1 fruit fly cellular context compared by ENCODE assay signal in genomic region chr3R:28631753-28632152, dm6.
TF ChIP-seq lines count a peak whose summit lies in the region.

No protein-coding gene starts in this region.

TF ChIP-seq in whole organism, embryonic, 481 proteins besides CTCF, POLR2A, EP300 and RAD21 (continued from another document and continues in another):
- TF ChIP-seq CG3726 (GFP tag; IDR thresholded peaks at IDR 0.05; lab: Robert Waterston, UW) = peak; percentile 72; the same call in 2 of the 3 replicates
- no peak for TF ChIP-seq inv (GFP tag; IDR thresholded peaks at IDR 0.05; lab: Robert Waterston, UW; ENCODE audit: partially characterized antibody)
- TF ChIP-seq CG4854 (GFP tag; optimal IDR thresholded peaks at IDR 0.05; lab: Kevin White, UChicago) = peak; percentile 26
- peak; percentile 72 for TF ChIP-seq gem (tag; optimal IDR thresholded peaks at IDR 0.05; lab: Kevin White, UChicago)
- TF ChIP-seq dpn (GFP tag; optimal IDR thresholded peaks at IDR 0.05; lab: Kevin White, UChicago) = peak; percentile 21 to 65
- peak; percentile 4 for TF ChIP-seq CHES-1-like (GFP tag; optimal IDR thresholded peaks at IDR 0.05; lab: Kevin White, UChicago)
- TF ChIP-seq CG6689 (GFP tag; IDR thresholded peaks at IDR 0.05; lab: Robert Waterston, UW) = peak; percentile 65
- TF ChIP-seq rib (GFP tag; IDR thresholded peaks at IDR 0.05; lab: Robert Waterston, UW) = no peak
- peak; percentile 14 for TF ChIP-seq p53 (GFP tag; optimal IDR thresholded peaks at IDR 0.05; lab: Kevin White, UChicago)
- peak; percentile 16 for TF ChIP-seq ewg (GFP tag; optimal IDR thresholded peaks at IDR 0.05; lab: Kevin White, UChicago)
- TF ChIP-seq h (optimal IDR thresholded peaks at IDR 0.05; lab: Kevin White, UChicago) = no peak
- TF ChIP-seq phol (tag; optimal IDR thresholded peaks at IDR 0.05; lab: Kevin White, UChicago) = peak; percentile 64
- peak; percentile 20 for TF ChIP-seq crc (GFP tag; optimal IDR thresholded peaks at IDR 0.05; lab: Kevin White, UChicago)
- no peak for TF ChIP-seq CG4360 (GFP tag; IDR thresholded peaks at IDR 0.05; lab: Robert Waterston, UW)
- TF ChIP-seq nau (GFP tag; optimal IDR thresholded peaks at IDR 0.05; lab: Kevin White, UChicago) = peak; percentile 26
- 0 out of 2 replicates have a peak, but pooled peaks have one; percentile 42 for TF ChIP-seq Drgx (GFP tag; IDR thresholded peaks at IDR 0.05; lab: Robert Waterston, UW)
- peak; percentile 17 for TF ChIP-seq CG18476 (GFP tag; optimal IDR thresholded peaks at IDR 0.05; lab: Kevin White, UChicago)
- TF ChIP-seq Dad (GFP tag; optimal IDR thresholded peaks at IDR 0.05; lab: Kevin White, UChicago) = no peak
- peak; percentile 47 for TF ChIP-seq CG7987 (GFP tag; optimal IDR thresholded peaks at IDR 0.05; lab: Kevin White, UChicago)
- no peak for TF ChIP-seq salm (tag; optimal IDR thresholded peaks at IDR 0.05; lab: Kevin White, UChicago)
- TF ChIP-seq fd102C (GFP tag; optimal IDR thresholded peaks at IDR 0.05; lab: Kevin White, UChicago) = peak; percentile 69
- TF ChIP-seq CG11456 (GFP tag; IDR thresholded peaks at IDR 0.05; lab: Robert Waterston, UW) = 0 out of 3 replicates have a peak, but pooled peaks have one; percentile 56
- peak; percentile 11 for TF ChIP-seq CG13296 (GFP tag; optimal IDR thresholded peaks at IDR 0.05; lab: Kevin White, UChicago)
- no peak for TF ChIP-seq CG5953 (GFP tag; IDR thresholded peaks at IDR 0.05; lab: Robert Waterston, UW)
- 0 out of 2 replicates have a peak, but pooled peaks have one; percentile 26 for TF ChIP-seq E2f2 (GFP tag; IDR thresholded peaks at IDR 0.05; lab: Robert Waterston, UW)
- TF ChIP-seq Hmr (GFP tag; optimal IDR thresholded peaks at IDR 0.05; lab: Kevin White, UChicago) = peak; percentile 27
- TF ChIP-seq CG17568 (GFP tag; optimal IDR thresholded peaks at IDR 0.05; lab: Kevin White, UChicago) = no peak
- TF ChIP-seq Hand (GFP tag; optimal IDR thresholded peaks at IDR 0.05; lab: Kevin White, UChicago) = no peak
- TF ChIP-seq CG2889 (GFP tag; IDR thresholded peaks at IDR 0.05; lab: Robert Waterston, UW) = peak; percentile 48; the same call in 1 of the 3 replicates
- TF ChIP-seq so (GFP tag; IDR thresholded peaks at IDR 0.05; lab: Robert Waterston, UW) = no peak
- 0 out of 2 replicates have a peak, but pooled peaks have one; percentile 16 for TF ChIP-seq sob (GFP tag; IDR thresholded peaks at IDR 0.05; lab: Robert Waterston, UW)
- TF ChIP-seq CG17361 (GFP tag; IDR thresholded peaks at IDR 0.05; lab: Robert Waterston, UW) = peak; percentile 49; the same call in 2 of the 3 replicates
- TF ChIP-seq Ptx1 (GFP tag; IDR thresholded peaks at IDR 0.05; lab: Robert Waterston, UW) = peak; percentile 61
- TF ChIP-seq dmrt99B (tag; optimal IDR thresholded peaks at IDR 0.05; lab: Kevin White, UChicago) = peak; percentile 68
- TF ChIP-seq Chrac-16 (GFP tag; optimal IDR thresholded peaks at IDR 0.05; lab: Kevin White, UChicago) = peak; percentile 41
- peak; percentile 26 for TF ChIP-seq CG3163 (GFP tag; optimal IDR thresholded peaks at IDR 0.05; lab: Kevin White, UChicago)
- peak; percentile 9 for TF ChIP-seq CG6654 (GFP tag; optimal IDR thresholded peaks at IDR 0.05; lab: Kevin White, UChicago)
- no peak for TF ChIP-seq pan (optimal IDR thresholded peaks at IDR 0.05; lab: Kevin White, UChicago)
- TF ChIP-seq pan (GFP tag; optimal IDR thresholded peaks at IDR 0.05 in 1 of 2, IDR thresholded peaks at IDR 0.05 in 1 of 2) = peak in 1 of 2 experiments; percentile 45
- peak; percentile 72 for TF ChIP-seq CG4820 (GFP tag; optimal IDR thresholded peaks at IDR 0.05; lab: Kevin White, UChicago)
- no peak; the same call in 1 of the 2 replicates for TF ChIP-seq peb (GFP tag; IDR thresholded peaks at IDR 0.05; lab: Robert Waterston, UW)
- peak; percentile 71 for TF ChIP-seq CG11504 (tag; optimal IDR thresholded peaks at IDR 0.05; lab: Kevin White, UChicago)
- peak; percentile 46 for TF ChIP-seq D19A (tag; optimal IDR thresholded peaks at IDR 0.05; lab: Kevin White, UChicago)
- TF ChIP-seq CG2199 (GFP tag; IDR thresholded peaks at IDR 0.05; lab: Robert Waterston, UW) = 0 out of 3 replicates have a peak, but pooled peaks have one; percentile 40
- no peak for TF ChIP-seq kah (GFP tag; optimal IDR thresholded peaks at IDR 0.05; lab: Kevin White, UChicago)
- peak; percentile 51 for TF ChIP-seq Sox102F (GFP tag; optimal IDR thresholded peaks at IDR 0.05; lab: Kevin White, UChicago)
- TF ChIP-seq CG9817 (tag; optimal IDR thresholded peaks at IDR 0.05; lab: Kevin White, UChicago) = peak; percentile 19
- peak; percentile 8 for TF ChIP-seq D (optimal IDR thresholded peaks at IDR 0.05; lab: Kevin White, UChicago)
- TF ChIP-seq D (GFP tag; optimal IDR thresholded peaks at IDR 0.05; lab: Kevin White, UChicago) = peak; percentile 62
- no peak for TF ChIP-seq Fer2 (tag; optimal IDR thresholded peaks at IDR 0.05; lab: Kevin White, UChicago)
- TF ChIP-seq CG15011 (GFP tag; optimal IDR thresholded peaks at IDR 0.05; lab: Kevin White, UChicago) = peak; percentile 39
- TF ChIP-seq CG2129 (GFP tag; IDR thresholded peaks at IDR 0.05; lab: Robert Waterston, UW; ENCODE audit: partially characterized antibody) = no peak
- no peak for TF ChIP-seq CG17186 (GFP tag; optimal IDR thresholded peaks at IDR 0.05; lab: Kevin White, UChicago)
- TF ChIP-seq mam (GFP tag; optimal IDR thresholded peaks at IDR 0.05; lab: Kevin White, UChicago) = peak; percentile 46
- TF ChIP-seq Hr3 (GFP tag; optimal IDR thresholded peaks at IDR 0.05; lab: Kevin White, UChicago) = peak; percentile 41
- TF ChIP-seq CG34376 (GFP tag; optimal IDR thresholded peaks at IDR 0.05; lab: Kevin White, UChicago) = no peak
- TF ChIP-seq dm (GFP tag; optimal IDR thresholded peaks at IDR 0.05; lab: Kevin White, UChicago) = no peak
- TF ChIP-seq sc (optimal IDR thresholded peaks at IDR 0.05; lab: Kevin White, UChicago) = no peak
- no peak for TF ChIP-seq sc (GFP tag; optimal IDR thresholded peaks at IDR 0.05; lab: Kevin White, UChicago)
- TF ChIP-seq CG10654 (GFP tag; optimal IDR thresholded peaks at IDR 0.05; lab: Kevin White, UChicago) = peak; percentile 51
- TF ChIP-seq maf-S (GFP tag; optimal IDR thresholded peaks at IDR 0.05; lab: Kevin White, UChicago) = peak; percentile 22
- TF ChIP-seq CG7839 (tag; optimal IDR thresholded peaks at IDR 0.05; lab: Kevin White, UChicago) = peak; percentile 66
- TF ChIP-seq CG3281 (GFP tag; optimal IDR thresholded peaks at IDR 0.05; lab: Kevin White, UChicago) = peak; percentile 49
- peak; percentile 87 for TF ChIP-seq sens (GFP tag; lab: Kevin White, UChicago)
- peak; percentile 26 for TF ChIP-seq NC2β (GFP tag; optimal IDR thresholded peaks at IDR 0.05; lab: Kevin White, UChicago)
- TF ChIP-seq CG4404 (GFP tag; IDR thresholded peaks at IDR 0.05; lab: Robert Waterston, UW) = peak; percentile 75
- TF ChIP-seq nmo (GFP tag; optimal IDR thresholded peaks at IDR 0.05; lab: Kevin White, UChicago) = peak; percentile 54
- peak; percentile 61 for TF ChIP-seq Aef1 (GFP tag; IDR thresholded peaks at IDR 0.05; lab: Robert Waterston, UW)
- peak; percentile 45; the same call in 1 of the 3 replicates for TF ChIP-seq otp (GFP tag; IDR thresholded peaks at IDR 0.05; lab: Robert Waterston, UW)
- TF ChIP-seq slp2 (GFP tag; optimal IDR thresholded peaks at IDR 0.05; lab: Kevin White, UChicago) = peak; percentile 58
- peak; percentile 44 for TF ChIP-seq cwo (GFP tag; optimal IDR thresholded peaks at IDR 0.05; lab: Kevin White, UChicago)
- TF ChIP-seq CG18262 (tag; optimal IDR thresholded peaks at IDR 0.05; lab: Kevin White, UChicago) = peak; percentile 60
- no peak for TF ChIP-seq run (tag; optimal IDR thresholded peaks at IDR 0.05; lab: Kevin White, UChicago)
- no peak for TF ChIP-seq Tbp (GFP tag; optimal IDR thresholded peaks at IDR 0.05; lab: Kevin White, UChicago)
- TF ChIP-seq Oli (tag; optimal IDR thresholded peaks at IDR 0.05; lab: Kevin White, UChicago) = peak; percentile 4
- peak; percentile 56 for TF ChIP-seq CG4282 (GFP tag; optimal IDR thresholded peaks at IDR 0.05; lab: Kevin White, UChicago)
- TF ChIP-seq slbo (GFP tag; IDR thresholded peaks at IDR 0.05; lab: Robert Waterston, UW) = peak; percentile 34; the same call in 1 of the 2 replicates
- TF ChIP-seq Rfx (GFP tag; IDR thresholded peaks at IDR 0.05; lab: Robert Waterston, UW) = peak; percentile 51; the same call in 1 of the 2 replicates
- no peak for TF ChIP-seq sim (GFP tag; IDR thresholded peaks at IDR 0.05; lab: Robert Waterston, UW)
- peak; percentile 83 for TF ChIP-seq CG8765 (GFP tag; IDR thresholded peaks at IDR 0.05; lab: Robert Waterston, UW)
- TF ChIP-seq ems (GFP tag; optimal IDR thresholded peaks at IDR 0.05; lab: Kevin White, UChicago) = no peak
- peak; percentile 13 for TF ChIP-seq CG1602 (GFP tag; optimal IDR thresholded peaks at IDR 0.05; lab: Kevin White, UChicago)
- TF ChIP-seq Hmx (GFP tag; optimal IDR thresholded peaks at IDR 0.05; lab: Kevin White, UChicago) = no peak
- TF ChIP-seq CG31388 (GFP tag; optimal IDR thresholded peaks at IDR 0.05; lab: Kevin White, UChicago) = no peak
- TF ChIP-seq C15 (GFP tag; IDR thresholded peaks at IDR 0.05; lab: Robert Waterston, UW) = no peak
- TF ChIP-seq Blimp-1 (GFP tag; optimal IDR thresholded peaks at IDR 0.05; lab: Kevin White, UChicago) = peak; percentile 63
- TF ChIP-seq CG5245 (GFP tag; optimal IDR thresholded peaks at IDR 0.05; lab: Kevin White, UChicago) = peak; percentile 58
- TF ChIP-seq Xbp1 (GFP tag; optimal IDR thresholded peaks at IDR 0.05; lab: Kevin White, UChicago) = peak; percentile 47
- TF ChIP-seq Gug (GFP tag; IDR thresholded peaks at IDR 0.05; lab: Robert Waterston, UW) = peak; percentile 53; the same call in 3 of the 4 replicates
- peak; percentile 53 for TF ChIP-seq CG12071 (GFP tag; optimal IDR thresholded peaks at IDR 0.05; lab: Kevin White, UChicago)
- peak; percentile 30; the same call in 1 of the 3 replicates for TF ChIP-seq CG34422 (GFP tag; IDR thresholded peaks at IDR 0.05; lab: Robert Waterston, UW)
- no peak for TF ChIP-seq Lhr (GFP tag; optimal IDR thresholded peaks at IDR 0.05; lab: Kevin White, UChicago)
- no peak for TF ChIP-seq CG12942 (GFP tag; optimal IDR thresholded peaks at IDR 0.05; lab: Kevin White, UChicago)
- TF ChIP-seq Max (GFP tag; optimal IDR thresholded peaks at IDR 0.05; lab: Kevin White, UChicago) = peak; percentile 22
- TF ChIP-seq Mes4 (GFP tag; optimal IDR thresholded peaks at IDR 0.05; lab: Kevin White, UChicago) = peak; percentile 16
- 0 out of 2 replicates have a peak, but pooled peaks have one; percentile 15 for TF ChIP-seq Atf6 (GFP tag; IDR thresholded peaks at IDR 0.05; lab: Robert Waterston, UW)
- TF ChIP-seq ranshi (GFP tag; IDR thresholded peaks at IDR 0.05; lab: Robert Waterston, UW) = peak; percentile 64; the same call in 1 of the 2 replicates
- peak; percentile 50 for TF ChIP-seq Fer3 (tag; optimal IDR thresholded peaks at IDR 0.05; lab: Kevin White, UChicago)
- peak; percentile 64 for TF ChIP-seq CG10979 (tag; optimal IDR thresholded peaks at IDR 0.05; lab: Kevin White, UChicago)
- TF ChIP-seq jumu (GFP tag; optimal IDR thresholded peaks at IDR 0.05; lab: Kevin White, UChicago) = peak; percentile 77
- peak; percentile 50 for TF ChIP-seq sisA (GFP tag; IDR thresholded peaks at IDR 0.05; lab: Robert Waterston, UW)
- 0 out of 4 replicates have a peak, but pooled peaks have one; percentile 10 for TF ChIP-seq chinmo (GFP tag; IDR thresholded peaks at IDR 0.05; lab: Robert Waterston, UW; ENCODE audit: partially characterized antibody)
- TF ChIP-seq CG6765 (GFP tag; optimal IDR thresholded peaks at IDR 0.05; lab: Kevin White, UChicago) = peak; percentile 15
- TF ChIP-seq CG8388 (GFP tag; optimal IDR thresholded peaks at IDR 0.05; lab: Kevin White, UChicago) = peak; percentile 52
- TF ChIP-seq CG11696 (GFP tag; IDR thresholded peaks at IDR 0.05; lab: Robert Waterston, UW) = 0 out of 2 replicates have a peak, but pooled peaks have one; percentile 20
- TF ChIP-seq bab2 (GFP tag; optimal IDR thresholded peaks at IDR 0.05; lab: Kevin White, UChicago) = peak; percentile 34
- TF ChIP-seq ase (GFP tag; IDR thresholded peaks at IDR 0.05; lab: Robert Waterston, UW) = peak; percentile 64; the same call in 1 of the 3 replicates
- TF ChIP-seq CG18599 (GFP tag; optimal IDR thresholded peaks at IDR 0.05; lab: Kevin White, UChicago) = peak; percentile 76
- TF ChIP-seq Bgb (GFP tag; IDR thresholded peaks at IDR 0.05; lab: Robert Waterston, UW; ENCODE audit: partially characterized antibody) = no peak
- no peak for TF ChIP-seq Dp (GFP tag; optimal IDR thresholded peaks at IDR 0.05; lab: Kevin White, UChicago)
- TF ChIP-seq CG7786 (GFP tag; optimal IDR thresholded peaks at IDR 0.05; lab: Kevin White, UChicago) = peak; percentile 46
- TF ChIP-seq Asciz (GFP tag; optimal IDR thresholded peaks at IDR 0.05; lab: Kevin White, UChicago) = peak; percentile 57
- TF ChIP-seq Ssrp (tag; optimal IDR thresholded peaks at IDR 0.05; lab: Kevin White, UChicago) = peak; percentile 26
- peak; percentile 61 for TF ChIP-seq CG14710 (tag; optimal IDR thresholded peaks at IDR 0.05; lab: Kevin White, UChicago)
- TF ChIP-seq sd (tag; optimal IDR thresholded peaks at IDR 0.05; lab: Kevin White, UChicago) = no peak
- TF ChIP-seq NfI (GFP tag; optimal IDR thresholded peaks at IDR 0.05; lab: Kevin White, UChicago) = peak; percentile 4
- peak; percentile 28 to 35 for TF ChIP-seq Hr51 (GFP tag; optimal IDR thresholded peaks at IDR 0.05; lab: Kevin White, UChicago)
- peak; percentile 77 for TF ChIP-seq CG1603 (tag; optimal IDR thresholded peaks at IDR 0.05; lab: Kevin White, UChicago)
- TF ChIP-seq CG8478 (optimal IDR thresholded peaks at IDR 0.05; lab: Kevin White, UChicago) = no peak
- peak; percentile 74; the same call in 1 of the 3 replicates for TF ChIP-seq ci (GFP tag; IDR thresholded peaks at IDR 0.05; lab: Robert Waterston, UW)
- TF ChIP-seq CG10209 (GFP tag; optimal IDR thresholded peaks at IDR 0.05; lab: Kevin White, UChicago) = peak; percentile 35
- TF ChIP-seq Opbp (GFP tag; IDR thresholded peaks at IDR 0.05; lab: Robert Waterston, UW; ENCODE audit: partially characterized antibody) = no peak
- TF ChIP-seq ftz-f1 (GFP tag; optimal IDR thresholded peaks at IDR 0.05; lab: Kevin White, UChicago) = no peak
- peak; percentile 46 for TF ChIP-seq slou (GFP tag; optimal IDR thresholded peaks at IDR 0.05; lab: Kevin White, UChicago)
- peak; percentile 53 for TF ChIP-seq CG18764 (GFP tag; optimal IDR thresholded peaks at IDR 0.05; lab: Kevin White, UChicago)
- TF ChIP-seq yki (optimal IDR thresholded peaks at IDR 0.05; lab: Kevin White, UChicago) = no peak
- TF ChIP-seq E2f1 (GFP tag; IDR thresholded peaks at IDR 0.05; lab: Robert Waterston, UW) = peak; percentile 19; the same call in 1 of the 2 replicates
- peak; percentile 16 for TF ChIP-seq HLH54F (GFP tag; optimal IDR thresholded peaks at IDR 0.05; lab: Kevin White, UChicago)
- TF ChIP-seq jing (GFP tag; optimal IDR thresholded peaks at IDR 0.05; lab: Kevin White, UChicago) = peak; percentile 14
